Worm (Caenorhabditis elegans) whole organism, L1 larva: ENCODE measurements around the gene lag-1.

Source experiments
- F16B12.6 ChIP-seq: fragments of 150-350 bp; optimal IDR thresholded peaks from 2 replicates; lab custom pipeline; 2014; ENCODE audit warnings: missing biosample characterization, missing genetic modification characterization
- ama-1 ChIP-seq: fragments of 150-350 bp; optimal IDR thresholded peaks from 2 replicates; lab custom pipeline; 2014
- blmp-1 ChIP-seq: fragments of 150-350 bp; optimal IDR thresholded peaks from 2 replicates; lab custom pipeline; 2014; ENCODE audit warnings: missing biosample characterization, missing genetic modification characterization
- ceh-63 ChIP-seq: fragments of 200-800 bp; sonication (Bioruptor generic); optimal IDR thresholded peaks from 2 replicates; lab custom pipeline; 2018; ENCODE audit warnings: mild to moderate bottlenecking, missing genetic modification characterization, missing compliant biosample characterization
- ceh-82 ChIP-seq, 3 experiments: fragments of 150-350 bp in 1 of 3; sonication (generic microtip) in 2 of 3; optimal IDR thresholded peaks; 2 replicates each; lab custom pipeline; 2014 to 2017; ENCODE audit warnings: missing biosample characterization in 3 of 3, missing genetic modification characterization in 3 of 3
- ceh-90 ChIP-seq: sonication (generic microtip); optimal IDR thresholded peaks from 2 replicates; lab custom pipeline; 2016; ENCODE audit warnings: missing genetic modification characterization, missing compliant biosample characterization
- ces-1 ChIP-seq: fragments of 150-350 bp; optimal IDR thresholded peaks from 2 replicates; lab custom pipeline; 2014; ENCODE audit warnings: missing biosample characterization, missing genetic modification reagents, missing genetic modification characterization
- dpl-1 ChIP-seq, 3 experiments: fragments of 150-350 bp in 2 of 3; sonication (generic microtip) in 1 of 3; optimal IDR thresholded peaks; 2 replicates each; lab custom pipeline; 2014 to 2017; ENCODE audit warnings: missing biosample characterization in 3 of 3, missing genetic modification characterization in 3 of 3, missing genetic modification reagents in 3 of 3
- efl-1 ChIP-seq, 4 experiments: fragments of 150-350 bp; optimal IDR thresholded peaks in 3 of 4; peaks in 1 of 4; 1 replicate in 1 of 4; 2 replicates in 3 of 4; lab custom pipeline; 2014; ENCODE audit warnings: missing biosample characterization in 2 of 4, missing genetic modification characterization in 2 of 4, missing genetic modification reagents in 2 of 4
- fos-1 ChIP-seq: fragments of 150-350 bp; optimal IDR thresholded peaks from 2 replicates; lab custom pipeline; 2014; ENCODE audit warnings: missing biosample characterization, missing genetic modification characterization
- hlh-4 ChIP-seq: sonication (generic microtip); optimal IDR thresholded peaks from 2 replicates; lab custom pipeline; 2016; ENCODE audit warnings: mild to moderate bottlenecking, missing genetic modification characterization, missing compliant biosample characterization
- hpl-2 ChIP-seq: fragments of 150-350 bp; optimal IDR thresholded peaks from 2 replicates; lab custom pipeline; 2014; ENCODE audit warnings: missing biosample characterization, missing genetic modification reagents, missing genetic modification characterization
- lin-13 ChIP-seq: fragments of 150-350 bp; optimal IDR thresholded peaks from 2 replicates; lab custom pipeline; 2014; ENCODE audit warnings: missing biosample characterization, missing genetic modification reagents, missing genetic modification characterization
- lin-14 ChIP-seq: fragments of 200-800 bp; sonication (Bioruptor generic); optimal IDR thresholded peaks from 2 replicates; lab custom pipeline; 2018; ENCODE audit warnings: mild to moderate bottlenecking, missing genetic modification characterization, moderate library complexity, missing compliant biosample characterization
- lin-15B ChIP-seq: fragments of 150-350 bp; sonication (generic microtip); optimal IDR thresholded peaks from 3 replicates; lab custom pipeline; 2014; ENCODE audit warnings: missing biosample characterization, missing genetic modification characterization
- lin-35 ChIP-seq, 2 experiments: fragments of 150-350 bp; optimal IDR thresholded peaks; 2 replicates each; lab custom pipeline; 2014; ENCODE audit warnings: missing biosample characterization in 2 of 2, missing genetic modification characterization in 2 of 2, missing genetic modification reagents in 2 of 2
- lin-39 ChIP-seq: fragments of 150-350 bp; optimal IDR thresholded peaks from 2 replicates; lab custom pipeline; 2014; ENCODE audit warnings: missing biosample characterization, missing genetic modification reagents, missing genetic modification characterization
- nhr-12 ChIP-seq: sonication (generic microtip); optimal IDR thresholded peaks from 2 replicates; lab custom pipeline; 2017; ENCODE audit warnings: missing biosample characterization, missing genetic modification characterization
- nhr-20 ChIP-seq: sonication (generic microtip); optimal IDR thresholded peaks from 2 replicates; lab custom pipeline; 2016; ENCODE audit warnings: mild to moderate bottlenecking, missing genetic modification characterization, missing compliant biosample characterization
- nhr-28 ChIP-seq: fragments of 150-350 bp; optimal IDR thresholded peaks from 2 replicates; lab custom pipeline; 2014; ENCODE audit warnings: missing biosample characterization, missing genetic modification characterization
- nhr-71 ChIP-seq: sonication (generic microtip); optimal IDR thresholded peaks from 2 replicates; lab custom pipeline; 2016; ENCODE audit warnings: mild to moderate bottlenecking, missing genetic modification characterization, moderate library complexity, missing compliant biosample characterization
- nhr-84 ChIP-seq: sonication (generic microtip); optimal IDR thresholded peaks from 2 replicates; lab custom pipeline; 2017; ENCODE audit warnings: missing biosample characterization, missing genetic modification characterization
- nhr-85 ChIP-seq: sonication (generic microtip); peaks from one replicate; lab custom pipeline; 2016; ENCODE audit warnings: missing genetic modification characterization, inconsistent platforms, missing compliant biosample characterization
- pqm-1 ChIP-seq: sonication (generic microtip); optimal IDR thresholded peaks from 3 replicates; lab custom pipeline; 2017; ENCODE audit warnings: missing biosample characterization, missing genetic modification characterization
- rnt-1 ChIP-seq: sonication (generic microtip); optimal IDR thresholded peaks from 2 replicates; lab custom pipeline; 2016; ENCODE audit warnings: mild to moderate bottlenecking, missing genetic modification characterization, moderate library complexity, missing compliant biosample characterization
- snpc-4 ChIP-seq: fragments of 150-350 bp; optimal IDR thresholded peaks from 2 replicates; lab custom pipeline; 2014; ENCODE audit warnings: missing biosample characterization, missing genetic modification characterization
- snu-23 ChIP-seq: sonication (generic microtip); optimal IDR thresholded peaks from 2 replicates; lab custom pipeline; 2016; ENCODE audit warnings: missing genetic modification characterization, missing compliant biosample characterization
- swsn-7 ChIP-seq: sonication (generic microtip); optimal IDR thresholded peaks from 2 replicates; lab custom pipeline; 2016; ENCODE audit warnings: missing genetic modification characterization, missing compliant biosample characterization
- tbx-2 ChIP-seq: sonication (generic microtip); optimal IDR thresholded peaks from 2 replicates; lab custom pipeline; 2016; ENCODE audit warnings: missing genetic modification characterization, missing compliant biosample characterization
- unc-30 ChIP-seq: sonication (generic microtip); optimal IDR thresholded peaks from 2 replicates; lab custom pipeline; 2017; ENCODE audit warnings: missing biosample characterization, missing genetic modification characterization
- unc-86 ChIP-seq: sonication (generic microtip); optimal IDR thresholded peaks from 2 replicates; lab custom pipeline; 2016; ENCODE audit warnings: missing genetic modification characterization, missing compliant biosample characterization
- xbp-1 ChIP-seq: sonication (generic microtip); optimal IDR thresholded peaks from 2 replicates; lab custom pipeline; 2016; ENCODE audit warnings: missing genetic modification characterization, missing compliant biosample characterization
- zag-1 ChIP-seq: fragments of 150-350 bp; optimal IDR thresholded peaks from 2 replicates; lab custom pipeline; 2014; ENCODE audit warnings: missing biosample characterization, missing genetic modification characterization
- zip-4 ChIP-seq: fragments of 200-800 bp; sonication (Bioruptor generic); optimal IDR thresholded peaks from 2 replicates; lab custom pipeline; 2018; ENCODE audit warnings: mild to moderate bottlenecking, missing genetic modification characterization, moderate library complexity, missing compliant biosample characterization

lag-1 gene

ce11 chrIV:6099770-6100169 is 4.6 kb downstream of the lag-1 start (continued):
- no peak for TF ChIP-seq ama-1 (lab: Kevin White, UChicago)
- TF ChIP-seq ceh-90 (tag; lab: Kevin White, UChicago), result no peak
- peak; percentile 4 for TF ChIP-seq pqm-1 (tag; lab: Kevin White, UChicago)

DNA sequence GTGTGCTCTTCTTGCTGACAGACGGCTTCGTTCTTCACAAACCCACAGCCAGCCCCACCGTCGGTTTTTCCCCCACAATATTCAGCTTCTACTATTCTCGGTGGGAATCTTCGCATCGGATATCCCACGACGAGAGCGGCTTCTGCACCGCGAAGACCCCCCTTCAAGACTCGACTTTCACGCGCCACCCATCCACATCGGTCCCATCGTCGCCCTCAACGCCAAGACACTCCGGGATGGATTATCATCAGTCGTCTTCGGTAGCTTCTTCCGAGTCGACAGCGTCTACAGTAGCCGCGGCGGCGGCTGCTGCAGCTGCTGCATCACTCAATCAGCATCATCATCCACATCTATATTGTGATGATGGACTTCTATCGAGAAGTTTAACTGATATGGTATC is 9.2 kb downstream of the lag-1 start:
- no peak for TF ChIP-seq fos-1 (tag; lab: Kevin White, UChicago)
- TF ChIP-seq ama-1 (lab: Kevin White, UChicago), result no peak
- no peak for TF ChIP-seq efl-1 (optimal IDR thresholded peaks at IDR 0.05; lab: Kevin White, UChicago)
- TF ChIP-seq efl-1 (GFP tag; optimal IDR thresholded peaks at IDR 0.05 in 1 of 2; lab: Kevin White, UChicago), result peak in 1 of 2 experiments; percentile 53
- TF ChIP-seq hlh-4, result no peak
- TF ChIP-seq ceh-90 (tag; lab: Kevin White, UChicago), result no peak
- no peak for TF ChIP-seq swsn-7 (tag; lab: Kevin White, UChicago)
- no peak for TF ChIP-seq zag-1

DNA sequence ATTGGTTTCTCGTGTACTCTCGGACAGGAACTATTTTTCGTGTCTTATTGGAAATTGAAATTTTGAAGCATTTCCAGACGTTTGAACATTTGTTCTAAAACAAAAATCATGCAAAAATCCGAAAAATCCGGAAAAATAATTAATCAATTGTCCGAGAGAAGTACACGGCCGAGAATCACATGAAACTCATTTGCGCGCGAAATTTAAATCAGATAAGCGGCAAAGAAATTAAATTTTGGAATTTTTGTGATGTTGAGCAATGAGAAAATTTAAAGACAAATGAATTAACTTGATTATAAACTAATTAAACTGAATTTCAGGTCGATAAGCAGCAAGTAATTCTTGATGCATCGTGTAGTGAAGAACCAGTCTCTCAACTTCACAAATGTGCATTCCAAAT is 13.5 kb downstream of the lag-1 start:
- peak; percentile 1 to 75 for TF ChIP-seq efl-1 (optimal IDR thresholded peaks at IDR 0.05; lab: Kevin White, UChicago)
- peak; percentile 24 to 93 for TF ChIP-seq efl-1 (GFP tag; optimal IDR thresholded peaks at IDR 0.05 in 1 of 2; lab: Kevin White, UChicago)
- peak in 2 of 3 experiments; percentile 0 to 33 for TF ChIP-seq dpl-1 (GFP tag; optimal IDR thresholded peaks at IDR 0.05; lab: Kevin White, UChicago)
- TF ChIP-seq rnt-1 (tag; lab: Kevin White, UChicago), result no peak
- TF ChIP-seq unc-86 (tag; lab: Kevin White, UChicago), result no peak
- no peak for TF ChIP-seq ces-1
- TF ChIP-seq snpc-4 (tag; lab: Kevin White, UChicago), result no peak
- no peak for TF ChIP-seq nhr-12 (tag; lab: Kevin White, UChicago)
- peak in 1 of 2 experiments; percentile 11 for TF ChIP-seq lin-35 (GFP tag; optimal IDR thresholded peaks at IDR 0.05; lab: Kevin White, UChicago)

DNA sequence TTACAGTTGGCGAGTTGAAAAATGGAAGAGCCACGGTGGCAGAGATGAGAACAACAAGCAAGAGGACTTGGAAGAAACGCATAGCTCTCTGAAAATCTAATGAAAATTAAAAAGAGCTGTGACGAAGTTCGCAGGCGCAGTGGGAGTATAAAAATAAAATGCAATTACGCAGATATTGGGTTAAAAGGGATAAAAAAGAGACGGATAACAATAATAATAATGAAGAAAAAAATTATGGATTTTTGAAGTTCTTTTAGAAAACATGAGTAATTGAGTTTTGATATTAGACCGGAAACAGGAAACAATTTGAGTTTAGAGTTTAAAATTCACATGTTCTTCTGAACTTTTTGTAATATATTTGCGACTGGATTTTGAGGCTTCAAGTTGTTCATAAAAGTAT is 17.1 kb downstream of the lag-1 start, which contains the start of gene M03D4.3:
Gene M03D4.3 (minus strand): TSS at position 101 of the 400 bp plus-strand sequence.
- TF ChIP-seq lin-39 (no peak), snpc-4 (tag; lab: Kevin White, UChicago) (no peak), ceh-63 (GFP tag; lab: Kevin White, UChicago) (no peak), xbp-1 (tag; lab: Kevin White, UChicago) (no peak)

ce11 chrIV:6117741-6118265 is 22.6 kb downstream of the lag-1 start, which contains the start of gene zen-4:
zen-4 (plus strand) TSS chrIV:6118215.
- TF ChIP-seq F16B12.6 (tag; lab: Kevin White, UChicago) (no peak), nhr-20 (tag; lab: Kevin White, UChicago) (peak; percentile 27), lin-14 (GFP tag; lab: Kevin White, UChicago) (no peak), nhr-71 (tag; lab: Kevin White, UChicago) (peak; percentile 39), lin-13 (peak; percentile 82), ceh-82 (tag; optimal IDR thresholded peaks at IDR 0.05; lab: Kevin White, UChicago) (no peak), hpl-2 (GFP tag; lab: Kevin White, UChicago) (peak; percentile 3), nhr-28 (tag; lab: Kevin White, UChicago) (no peak), snu-23 (GFP tag; lab: Kevin White, UChicago) (peak; percentile 51), lin-15B (tag; lab: Kevin White, UChicago) (no peak), efl-1 (optimal IDR thresholded peaks at IDR 0.05; lab: Kevin White, UChicago) (peak; percentile 78 to 86), efl-1 (GFP tag; optimal IDR thresholded peaks at IDR 0.05 in 1 of 2; lab: Kevin White, UChicago) (peak; percentile 70 to 96), unc-86 (tag; lab: Kevin White, UChicago) (no peak), unc-30 (tag; lab: Kevin White, UChicago) (no peak), tbx-2 (tag; lab: Kevin White, UChicago) (peak; percentile 14), zip-4 (GFP tag; lab: Kevin White, UChicago) (no peak), dpl-1 (GFP tag; optimal IDR thresholded peaks at IDR 0.05; lab: Kevin White, UChicago) (peak; percentile 53 to 61 (median 60)), nhr-85 (tag; lab: Kevin White, UChicago) (peak; percentile 77), nhr-84 (tag; lab: Kevin White, UChicago) (no peak), hlh-4 (no peak), rnt-1 (tag; lab: Kevin White, UChicago) (peak; percentile 33), snpc-4 (tag; lab: Kevin White, UChicago) (peak; percentile 96), lin-35 (GFP tag; optimal IDR thresholded peaks at IDR 0.05; lab: Kevin White, UChicago) (peak; percentile 49 to 82), blmp-1 (peak; percentile 10)
